Worm (Caenorhabditis elegans): ENCODE data around the gene K08E3.2.

- TF ChIP-seq lsy-2 (tag; optimal IDR thresholded peaks at IDR 0.05) (no peak), snpc-4 (tag; optimal IDR thresholded peaks at IDR 0.05) (no peak), elt-3 (tag; optimal IDR thresholded peaks at IDR 0.05) (no peak), pha-4 (tag; optimal IDR thresholded peaks at IDR 0.05) (no peak), sptf-1 (tag; optimal IDR thresholded peaks at IDR 0.05) (no peak), nhr-237 (tag; optimal IDR thresholded peaks at IDR 0.05) (no peak), elt-1 (tag; optimal IDR thresholded peaks at IDR 0.05; ENCODE audit: borderline replicate concordance, insufficient read depth) (no peak), bed-3 (GFP tag; optimal IDR thresholded peaks at IDR 0.05) (no peak), ceh-83 (GFP tag; optimal IDR thresholded peaks at IDR 0.05) (no peak), unc-62 (GFP tag; optimal IDR thresholded peaks at IDR 0.05) (no peak), blmp-1 (tag; optimal IDR thresholded peaks at IDR 0.05) (no peak), nhr-28 (tag; optimal IDR thresholded peaks at IDR 0.05) (no peak)
These were observed at the start of gene K08E3.2 for ce11 chrIII:13748312-13748711.

All from whole organism, mixed stage, embryonic.